Fruit fly (Drosophila melanogaster) whole organism, embryonic: ENCODE data around the gene CG17359.

Experiments used
- Atf-2 ChIP-seq: fragments of 200-800 bp; sonication (Bioruptor generic); optimal IDR thresholded peaks from 2 replicates; lab custom pipeline; 2016; ENCODE audit warnings: missing biosample characterization, missing genetic modification characterization
- Bdp1 ChIP-seq: fragments of 200-800 bp; sonication (Bioruptor generic); optimal IDR thresholded peaks from 3 replicates; lab custom pipeline; 2016; ENCODE audit warnings: missing biosample characterization, missing genetic modification characterization
- Bgb ChIP-seq: fragments of 200-800 bp; sonication (Bioruptor generic); IDR thresholded peaks from 2 replicates; pipeline ENCODE4 v1.3.6; 2022; ENCODE audit warnings: missing biosample characterization, missing genetic modification characterization; ENCODE audit not compliant: partially characterized antibody
- CG10565 ChIP-seq: fragments of 200-800 bp; sonication (Bioruptor generic); optimal IDR thresholded peaks from 3 replicates; lab custom pipeline; 2016; ENCODE audit warnings: missing biosample characterization, mild to moderate bottlenecking, missing genetic modification characterization
- CG12104 ChIP-seq: fragments of 200-800 bp; sonication (Bioruptor generic); optimal IDR thresholded peaks from 3 replicates; lab custom pipeline; 2016; ENCODE audit warnings: missing biosample characterization, missing genetic modification characterization
- CG13287 ChIP-seq: fragments of 200-800 bp; sonication (Bioruptor generic); IDR thresholded peaks from 2 replicates; pipeline ENCODE4 v1.3.6; 2022; ENCODE audit warnings: missing biosample characterization, missing genetic modification characterization; ENCODE audit not compliant: partially characterized antibody
- CG14014 ChIP-seq: fragments of 200-800 bp; sonication (Bioruptor generic); IDR thresholded peaks from 2 replicates; pipeline ENCODE4 v1.3.6; 2022; ENCODE audit warnings: missing biosample characterization, missing genetic modification characterization
- CG14050 ChIP-seq: fragments of 200-800 bp; sonication (Bioruptor generic); IDR thresholded peaks from 3 replicates; pipeline ENCODE4 v1.3.6; 2022; ENCODE audit warnings: missing biosample characterization, missing genetic modification characterization
- CG15011 ChIP-seq: fragments of 200-800 bp; sonication (Bioruptor generic); optimal IDR thresholded peaks from 3 replicates; lab custom pipeline; 2018; ENCODE audit warnings: missing biosample characterization, mild to moderate bottlenecking, missing genetic modification characterization
- CG15696 ChIP-seq: fragments of 200-800 bp; sonication (Bioruptor generic); optimal IDR thresholded peaks from 2 replicates; lab custom pipeline; 2019; ENCODE audit warnings: missing biosample characterization, mild to moderate bottlenecking, missing genetic modification characterization, moderate library complexity
- CG17359 ChIP-seq: fragments of 200-800 bp; sonication (Bioruptor generic); optimal IDR thresholded peaks from 3 replicates; lab custom pipeline; 2018; ENCODE audit warnings: missing biosample characterization, mild to moderate bottlenecking, missing genetic modification characterization, moderate library complexity
- CG17829 ChIP-seq: fragments of 200-800 bp; optimal IDR thresholded peaks from 2 replicates; lab custom pipeline; 2019; ENCODE audit warnings: missing biosample characterization, mild to moderate bottlenecking, missing genetic modification characterization, moderate library complexity
- CG18476 ChIP-seq: fragments of 200-800 bp; sonication (Bioruptor generic); optimal IDR thresholded peaks from 2 replicates; lab custom pipeline; 2016; ENCODE audit warnings: missing biosample characterization, mild to moderate bottlenecking, missing genetic modification characterization
- CG18764 ChIP-seq: fragments of 200-800 bp; sonication (Bioruptor generic); optimal IDR thresholded peaks from 3 replicates; lab custom pipeline; 2016; ENCODE audit warnings: missing biosample characterization, missing genetic modification characterization
- CG32532 ChIP-seq: fragments of 200-800 bp; sonication (Bioruptor generic); IDR thresholded peaks from 2 replicates; pipeline ENCODE4 v1.3.6; 2022; ENCODE audit warnings: missing biosample characterization, missing genetic modification characterization
- CG34224 ChIP-seq: fragments of 200-800 bp; sonication (Bioruptor generic); IDR thresholded peaks from 3 replicates; pipeline ENCODE4 v1.3.6; 2022; ENCODE audit warnings: missing biosample characterization, missing genetic modification characterization; ENCODE audit not compliant: partially characterized antibody
- CG34376 ChIP-seq: fragments of 200-800 bp; sonication (Bioruptor generic); optimal IDR thresholded peaks from 2 replicates; lab custom pipeline; 2018; ENCODE audit warnings: missing biosample characterization, mild to moderate bottlenecking, missing genetic modification characterization
- CG43689 ChIP-seq: fragments of 200-800 bp; sonication (Bioruptor generic); IDR thresholded peaks from 2 replicates; pipeline ENCODE4 v1.3.6; 2022; ENCODE audit warnings: missing biosample characterization, missing genetic modification characterization
- CG4424 ChIP-seq: fragments of 200-800 bp; sonication (Bioruptor generic); optimal IDR thresholded peaks from 3 replicates; lab custom pipeline; 2016; ENCODE audit warnings: missing biosample characterization, missing genetic modification characterization
- CG4617 ChIP-seq: fragments of 200-800 bp; sonication (Bioruptor generic); optimal IDR thresholded peaks from 3 replicates; lab custom pipeline; 2016; ENCODE audit warnings: missing biosample characterization, missing genetic modification characterization, borderline replicate concordance
- CG6683 ChIP-seq: fragments of 200-800 bp; sonication (Bioruptor generic); optimal IDR thresholded peaks from 2 replicates; lab custom pipeline; 2017; ENCODE audit warnings: missing biosample characterization, mild to moderate bottlenecking, missing genetic modification characterization, missing genetic modification reagents
- CG6854 ChIP-seq: fragments of 200-800 bp; sonication (Bioruptor generic); optimal IDR thresholded peaks from 3 replicates; lab custom pipeline; 2017; ENCODE audit warnings: missing biosample characterization, mild to moderate bottlenecking, missing genetic modification characterization
- CG7556 ChIP-seq: fragments of 200-800 bp; sonication (Bioruptor generic); optimal IDR thresholded peaks from 2 replicates; lab custom pipeline; 2017; ENCODE audit warnings: missing biosample characterization, mild to moderate bottlenecking, missing genetic modification characterization
- CG7987 ChIP-seq: fragments of 200-800 bp; sonication (Bioruptor generic); optimal IDR thresholded peaks from 2 replicates; lab custom pipeline; 2018; ENCODE audit warnings: missing biosample characterization, mild to moderate bottlenecking, missing genetic modification characterization, moderate library complexity
- CG8924 ChIP-seq: fragments of 200-800 bp; optimal IDR thresholded peaks from 3 replicates; lab custom pipeline; 2019; ENCODE audit warnings: missing biosample characterization, mild to moderate bottlenecking, missing genetic modification characterization, moderate library complexity
- CrebB ChIP-seq: fragments of 200-800 bp; sonication (Bioruptor generic); optimal IDR thresholded peaks from 3 replicates; lab custom pipeline; 2018; ENCODE audit warnings: missing biosample characterization, mild to moderate bottlenecking, missing genetic modification characterization
- D19A ChIP-seq: fragments of 200-800 bp; optimal IDR thresholded peaks from 3 replicates; lab custom pipeline; 2019; ENCODE audit warnings: missing biosample characterization, mild to moderate bottlenecking, missing genetic modification characterization, moderate library complexity
- E2f1 ChIP-seq: fragments of 200-800 bp; sonication (Bioruptor generic); IDR thresholded peaks from 2 replicates; pipeline ENCODE4 v1.3.6; 2022; ENCODE audit warnings: missing biosample characterization, missing genetic modification characterization
- Ets97D ChIP-seq: fragments of 200-800 bp; sonication (Bioruptor generic); optimal IDR thresholded peaks from 3 replicates; lab custom pipeline; 2016; ENCODE audit warnings: missing biosample characterization, missing genetic modification characterization
- GATAe ChIP-seq: fragments of 200-800 bp; sonication (Bioruptor generic); conservative IDR thresholded peaks from 2 replicates; pipeline ENCODE4 v1.3.6; 2022; ENCODE audit warnings: missing biosample characterization, missing genetic modification characterization
- Hand ChIP-seq: fragments of 200-800 bp; sonication (Bioruptor generic); optimal IDR thresholded peaks from 2 replicates; lab custom pipeline; 2017; ENCODE audit warnings: mild to moderate bottlenecking, missing biosample characterization, missing genetic modification reagents, missing genetic modification characterization
- Hr3 ChIP-seq: fragments of 200-800 bp; sonication (Bioruptor generic); optimal IDR thresholded peaks from 3 replicates; lab custom pipeline; 2016; ENCODE audit warnings: missing biosample characterization, missing genetic modification characterization
- Hr78 ChIP-seq, 2 experiments: fragments of 200-800 bp in 1 of 2; fragments of >200 bp in 1 of 2; sonication (Bioruptor generic) in 1 of 2; optimal IDR thresholded peaks; 2 replicates each; lab custom pipeline; 2017 to 2019; ENCODE audit warnings: missing biosample characterization in 2 of 2, missing genetic modification characterization in 2 of 2, mild to moderate bottlenecking in 1 of 2, moderate library complexity in 1 of 2
- Meics ChIP-seq: fragments of 200-800 bp; sonication (Bioruptor generic); optimal IDR thresholded peaks from 2 replicates; lab custom pipeline; 2017; ENCODE audit warnings: missing biosample characterization, mild to moderate bottlenecking, missing genetic modification characterization
- Nf-YC ChIP-seq: fragments of 200-800 bp; optimal IDR thresholded peaks from 3 replicates; lab custom pipeline; 2019; ENCODE audit warnings: missing biosample characterization, mild to moderate bottlenecking, missing genetic modification characterization, moderate library complexity
- Optix ChIP-seq: fragments of 200-800 bp; sonication (Bioruptor generic); IDR thresholded peaks from 3 replicates; pipeline ENCODE4 v1.3.6; 2022; ENCODE audit warnings: missing biosample characterization, missing genetic modification characterization
- PHDP ChIP-seq: fragments of 200-800 bp; sonication (Bioruptor generic); optimal IDR thresholded peaks from 3 replicates; lab custom pipeline; 2018; ENCODE audit warnings: missing biosample characterization, mild to moderate bottlenecking, missing genetic modification characterization, moderate library complexity
- Scr ChIP-seq: fragments of 200-800 bp; sonication (Bioruptor generic); IDR thresholded peaks from 2 replicates; pipeline ENCODE4 v1.3.6; 2022; ENCODE audit warnings: missing biosample characterization, missing genetic modification characterization; ENCODE audit not compliant: partially characterized antibody
- Spps ChIP-seq: fragments of 200-800 bp; sonication (Bioruptor generic); optimal IDR thresholded peaks from 2 replicates; lab custom pipeline; 2018; ENCODE audit warnings: missing biosample characterization, mild to moderate bottlenecking, missing genetic modification characterization
- bowl ChIP-seq: fragments of 200-800 bp; sonication (Bioruptor generic); IDR thresholded peaks from 2 replicates; pipeline ENCODE4 v1.3.6; 2022; ENCODE audit warnings: missing biosample characterization, missing genetic modification characterization
- cas ChIP-seq: fragments of 200-800 bp; sonication (Bioruptor generic); IDR thresholded peaks from 2 replicates; pipeline ENCODE4 v1.3.6; 2022; ENCODE audit warnings: missing biosample characterization, missing genetic modification characterization
- eve ChIP-seq, 2 experiments: fragments of >200 bp; optimal IDR thresholded peaks; 2 replicates each; lab custom pipeline; 2017; ENCODE audit warnings: missing biosample characterization in 2 of 2, missing genetic modification characterization in 2 of 2
- fru ChIP-seq: fragments of >200 bp; optimal IDR thresholded peaks from 2 replicates; lab custom pipeline; 2017
- hth ChIP-seq: fragments of >200 bp; optimal IDR thresholded peaks from 2 replicates; lab custom pipeline; 2017; ENCODE audit warnings: inconsistent platforms
- ken ChIP-seq: fragments of 200-800 bp; sonication (Bioruptor generic); IDR thresholded peaks from 3 replicates; pipeline ENCODE4 v1.3.6; 2022; ENCODE audit warnings: missing biosample characterization, missing genetic modification characterization
- lbe ChIP-seq: fragments of 200-800 bp; sonication (Bioruptor generic); optimal IDR thresholded peaks from 2 replicates; lab custom pipeline; 2016; ENCODE audit warnings: missing biosample characterization, mild to moderate bottlenecking, missing genetic modification characterization
- lilli ChIP-seq: fragments of 200-800 bp; sonication (Bioruptor generic); optimal IDR thresholded peaks from 3 replicates; lab custom pipeline; 2016; ENCODE audit warnings: missing biosample characterization, missing genetic modification characterization
- lola ChIP-seq, 3 experiments: fragments of >200 bp in 2 of 3; fragments of 200-800 bp in 1 of 3; sonication (Bioruptor generic) in 1 of 3; optimal IDR thresholded peaks; 2 replicates each; lab custom pipeline; 2017 to 2019; ENCODE audit warnings: missing biosample characterization in 3 of 3, missing genetic modification characterization in 3 of 3, mild to moderate bottlenecking in 1 of 3, moderate library complexity in 1 of 3
- sd ChIP-seq: fragments of 200-800 bp; sonication (Bioruptor generic); optimal IDR thresholded peaks from 3 replicates; lab custom pipeline; 2018; ENCODE audit warnings: missing biosample characterization, mild to moderate bottlenecking, missing genetic modification characterization, moderate library complexity

CG17359 gene

DNA sequence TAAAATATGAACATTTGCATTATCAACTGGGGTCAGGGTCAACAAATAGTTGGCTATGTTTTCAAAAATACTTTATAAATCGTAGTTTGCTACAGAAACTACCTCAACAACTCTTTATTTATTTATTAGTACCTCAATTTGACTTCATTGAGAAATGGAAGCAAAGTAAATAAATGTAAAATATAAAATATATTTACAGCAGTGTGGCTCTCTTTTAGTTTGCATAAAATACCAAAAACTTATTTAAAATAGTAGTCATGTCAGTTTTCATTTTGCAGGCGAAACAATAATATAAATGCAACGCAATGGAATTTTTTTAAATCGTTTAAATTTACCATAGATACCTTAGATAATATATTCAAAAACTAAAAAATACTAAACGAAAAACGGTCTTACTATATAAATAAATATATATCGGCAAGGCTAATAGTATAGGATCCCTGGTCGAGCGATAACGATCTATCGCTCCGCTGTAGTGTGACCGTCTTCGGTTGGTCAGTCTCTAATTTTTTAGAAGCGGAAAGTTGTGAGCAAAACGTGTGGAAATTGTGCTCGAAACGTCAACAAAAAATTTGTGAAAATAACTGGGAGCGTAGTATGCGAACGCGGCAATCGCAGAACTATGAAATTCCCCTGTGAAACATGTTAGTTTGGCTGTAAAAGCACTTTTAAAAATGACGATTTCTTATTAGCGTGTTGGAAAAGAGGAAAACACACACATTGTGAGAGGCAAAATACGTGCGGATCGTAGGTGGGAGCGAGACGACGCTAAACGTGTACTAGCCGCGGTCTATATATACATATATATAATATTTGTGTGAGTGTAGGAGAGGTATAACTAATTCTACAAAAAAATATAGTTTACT, 2.8 kb upstream of the CG17359 start, which contains the start of the genes Nprl3 and upSET (continued):
- peak; percentile 88 for TF ChIP-seq CG13287 (GFP tag; lab: Robert Waterston, UW)
- TF ChIP-seq GATAe: no peak
- peak in 1 of 2 experiments; percentile 2 for TF ChIP-seq Hr78 (GFP tag; optimal IDR thresholded peaks at IDR 0.05; lab: Kevin White, UChicago)
- TF ChIP-seq Meics (GFP tag; lab: Kevin White, UChicago): peak; percentile 17
- TF ChIP-seq Hand (GFP tag; lab: Kevin White, UChicago): no peak
- no peak for TF ChIP-seq CG7987 (GFP tag; lab: Kevin White, UChicago)
- no peak for TF ChIP-seq lilli (GFP tag; lab: Kevin White, UChicago)
- TF ChIP-seq CG6683 (GFP tag; lab: Kevin White, UChicago): no peak
- TF ChIP-seq fru (lab: Kevin White, UChicago): no peak
- TF ChIP-seq CG17359 (tag; lab: Kevin White, UChicago): peak; percentile 51
- TF ChIP-seq cas (GFP tag; lab: Robert Waterston, UW): no peak
- no peak for TF ChIP-seq CG10565
- TF ChIP-seq Atf-2 (GFP tag; lab: Kevin White, UChicago): no peak
- no peak for TF ChIP-seq bowl (GFP tag; lab: Robert Waterston, UW)
- TF ChIP-seq D19A (tag; lab: Kevin White, UChicago): no peak
- TF ChIP-seq Bdp1 (GFP tag; lab: Kevin White, UChicago): no peak
- no peak for TF ChIP-seq Hr3 (GFP tag; lab: Kevin White, UChicago)
- TF ChIP-seq CG8924 (tag; lab: Kevin White, UChicago): no peak
- TF ChIP-seq CG4424 (GFP tag; lab: Kevin White, UChicago): peak; percentile 14
- TF ChIP-seq CG7556 (GFP tag; lab: Kevin White, UChicago): no peak
- TF ChIP-seq Optix: no peak
- TF ChIP-seq CrebB (tag; lab: Kevin White, UChicago): no peak
- no peak for TF ChIP-seq CG18764 (GFP tag; lab: Kevin White, UChicago)
- TF ChIP-seq Spps (tag; lab: Kevin White, UChicago): no peak
- no peak for TF ChIP-seq CG15011
- TF ChIP-seq Nf-YC (tag; lab: Kevin White, UChicago): peak; percentile 60
- no peak for TF ChIP-seq PHDP (tag; lab: Kevin White, UChicago)
- TF ChIP-seq CG14050 (GFP tag; lab: Robert Waterston, UW): no peak
- peak; percentile 91 for TF ChIP-seq Bgb (GFP tag; lab: Robert Waterston, UW)
- no peak for TF ChIP-seq CG14014 (GFP tag; lab: Robert Waterston, UW)
- TF ChIP-seq Ets97D (GFP tag; lab: Kevin White, UChicago): peak; percentile 65
- TF ChIP-seq CG12104 (GFP tag; lab: Kevin White, UChicago): no peak
- no peak for TF ChIP-seq E2f1 (GFP tag; lab: Robert Waterston, UW)
- peak; percentile 81 for TF ChIP-seq CG34224
- 0 out of 2 replicates have a peak, but pooled peaks have one; percentile 41 for TF ChIP-seq CG32532 (GFP tag; lab: Robert Waterston, UW)
- TF ChIP-seq eve (GFP tag; optimal IDR thresholded peaks at IDR 0.05; lab: Kevin White, UChicago): no peak
- TF ChIP-seq CG15696 (tag; lab: Kevin White, UChicago): no peak
- TF ChIP-seq hth (lab: Kevin White, UChicago): no peak
- peak; percentile 46 for TF ChIP-seq CG17829 (tag; lab: Kevin White, UChicago)
- TF ChIP-seq lbe (GFP tag; lab: Kevin White, UChicago): no peak
- no peak for TF ChIP-seq CG18476
- no peak for TF ChIP-seq CG43689 (GFP tag; lab: Robert Waterston, UW)
- no peak for TF ChIP-seq sd (tag; lab: Kevin White, UChicago)
- TF ChIP-seq Scr (GFP tag; lab: Robert Waterston, UW): peak; percentile 87
- TF ChIP-seq CG6854 (GFP tag; lab: Kevin White, UChicago): no peak
- no peak for TF ChIP-seq CG34376 (GFP tag; lab: Kevin White, UChicago)
- peak; percentile 11 for TF ChIP-seq CG4617 (GFP tag; lab: Kevin White, UChicago)
- no peak for TF ChIP-seq lola (GFP tag; optimal IDR thresholded peaks at IDR 0.05; lab: Kevin White, UChicago)
- no peak for TF ChIP-seq ken (GFP tag; lab: Robert Waterston, UW)
